Fruit fly (Drosophila melanogaster): Measurements from ENCODE around the gene prd1.
A peak's percentile ranks its signal among the peaks of the same experiment; 100 is the strongest.

The prd1 gene

dm6 chr3R:11763494-11764278 lies 23.1 kb downstream of the prd1 start:
- no peak for TF ChIP-seq CG5204 (GFP tag; optimal IDR thresholded peaks at IDR 0.05)
- peak; percentile 70 for TF ChIP-seq tj (GFP tag; optimal IDR thresholded peaks at IDR 0.05)

dm6 chr3R:11762500-11762899 lies 24.3 kb downstream of the prd1 start:
- peak; percentile 20 for TF ChIP-seq cic (GFP tag; optimal IDR thresholded peaks at IDR 0.05)
- no peak for TF ChIP-seq Mnt (GFP tag; optimal IDR thresholded peaks at IDR 0.05)
- peak; percentile 72 for TF ChIP-seq kay (GFP tag; ENCODE audit: borderline replicate concordance)
- TF ChIP-seq CG12768 (GFP tag; optimal IDR thresholded peaks at IDR 0.05), result peak; percentile 83
- peak; percentile 8 for TF ChIP-seq ovo (GFP tag; optimal IDR thresholded peaks at IDR 0.05)
- TF ChIP-seq CG33017 (tag; optimal IDR thresholded peaks at IDR 0.05), result no peak
- TF ChIP-seq Clk (GFP tag; optimal IDR thresholded peaks at IDR 0.05), result peak; percentile 57

- TF ChIP-seq CG12768 (GFP tag; optimal IDR thresholded peaks at IDR 0.05) (no peak), bab1 (GFP tag; optimal IDR thresholded peaks at IDR 0.05) (no peak), kay (GFP tag; ENCODE audit: borderline replicate concordance) (peak; percentile 98), Clk (GFP tag; optimal IDR thresholded peaks at IDR 0.05) (no peak), tj (GFP tag; optimal IDR thresholded peaks at IDR 0.05) (peak; percentile 72), CG7101 (tag; optimal IDR thresholded peaks at IDR 0.05) (no peak), cic (GFP tag; optimal IDR thresholded peaks at IDR 0.05) (no peak)
Measured at dm6 chr3R:11761718-11762117, 25.1 kb downstream of the prd1 start.

dm6 chr3R:11760669-11761387 lies 26.0 kb downstream of the prd1 start:
- peak; percentile 100 for TF ChIP-seq CG1620 (GFP tag; optimal IDR thresholded peaks at IDR 0.05)
- peak; percentile 99 for TF ChIP-seq Mnt (GFP tag; optimal IDR thresholded peaks at IDR 0.05)
- TF ChIP-seq cic (GFP tag; optimal IDR thresholded peaks at IDR 0.05), result peak; percentile 97
- peak; percentile 99 for TF ChIP-seq CG14711 (tag; optimal IDR thresholded peaks at IDR 0.05)
- peak; percentile 100 for TF ChIP-seq CG7101 (tag; optimal IDR thresholded peaks at IDR 0.05)
- TF ChIP-seq tj (GFP tag; optimal IDR thresholded peaks at IDR 0.05), result peak; percentile 97
- peak; percentile 100 for TF ChIP-seq CG12768 (GFP tag; optimal IDR thresholded peaks at IDR 0.05)
- peak; percentile 97 for TF ChIP-seq pad (GFP tag; optimal IDR thresholded peaks at IDR 0.05)
- peak; percentile 100 for TF ChIP-seq Crg-1 (GFP tag; optimal IDR thresholded peaks at IDR 0.05)
- peak; percentile 100 for TF ChIP-seq CG5204 (GFP tag; optimal IDR thresholded peaks at IDR 0.05)
- peak; percentile 100 for TF ChIP-seq toe (GFP tag; optimal IDR thresholded peaks at IDR 0.05)
- peak; percentile 96 for TF ChIP-seq ovo (GFP tag; optimal IDR thresholded peaks at IDR 0.05)
- TF ChIP-seq CG7045 (GFP tag; optimal IDR thresholded peaks at IDR 0.05), result peak; percentile 100
- peak; percentile 100 for TF ChIP-seq CG33017 (tag; optimal IDR thresholded peaks at IDR 0.05)
- TF ChIP-seq cnc (optimal IDR thresholded peaks at IDR 0.05), result no peak
- TF ChIP-seq Hr96 (GFP tag; optimal IDR thresholded peaks at IDR 0.05), result peak; percentile 100
- TF ChIP-seq bab1 (GFP tag; optimal IDR thresholded peaks at IDR 0.05), result peak; percentile 99
- peak; percentile 100 for TF ChIP-seq CG11617 (GFP tag; optimal IDR thresholded peaks at IDR 0.05)
- TF ChIP-seq Clk (GFP tag; optimal IDR thresholded peaks at IDR 0.05), result peak; percentile 100
- peak; percentile 99 for TF ChIP-seq kay (GFP tag; ENCODE audit: borderline replicate concordance)

- TF ChIP-seq pad (GFP tag; optimal IDR thresholded peaks at IDR 0.05) (no peak), CG7045 (GFP tag; optimal IDR thresholded peaks at IDR 0.05) (no peak), Hr96 (GFP tag; optimal IDR thresholded peaks at IDR 0.05) (no peak), CG33017 (tag; optimal IDR thresholded peaks at IDR 0.05) (no peak), tj (GFP tag; optimal IDR thresholded peaks at IDR 0.05) (no peak), CG1620 (GFP tag; optimal IDR thresholded peaks at IDR 0.05) (no peak), Crg-1 (GFP tag; optimal IDR thresholded peaks at IDR 0.05) (no peak), toe (GFP tag; optimal IDR thresholded peaks at IDR 0.05) (no peak), kay (GFP tag; ENCODE audit: borderline replicate concordance) (no peak), Clk (GFP tag; optimal IDR thresholded peaks at IDR 0.05) (no peak), cic (GFP tag; optimal IDR thresholded peaks at IDR 0.05) (no peak), CG11617 (GFP tag; optimal IDR thresholded peaks at IDR 0.05) (no peak)
Measured at dm6 chr3R:11759971-11760370, 26.8 kb downstream of the prd1 start.

- peak; percentile 94 for TF ChIP-seq pad (GFP tag; optimal IDR thresholded peaks at IDR 0.05)
- peak; percentile 31 for TF ChIP-seq cic (GFP tag; optimal IDR thresholded peaks at IDR 0.05)
- TF ChIP-seq ovo (GFP tag; optimal IDR thresholded peaks at IDR 0.05), result peak; percentile 32
- TF ChIP-seq Mnt (GFP tag; optimal IDR thresholded peaks at IDR 0.05), result peak; percentile 36
- TF ChIP-seq Crg-1 (GFP tag; optimal IDR thresholded peaks at IDR 0.05), result no peak
- peak; percentile 96 for TF ChIP-seq kay (GFP tag; ENCODE audit: borderline replicate concordance)
- TF ChIP-seq CG1620 (GFP tag; optimal IDR thresholded peaks at IDR 0.05), result peak; percentile 35
- no peak for TF ChIP-seq CG5204 (GFP tag; optimal IDR thresholded peaks at IDR 0.05)
Measured at dm6 chr3R:11759185-11759731, 27.6 kb downstream of the prd1 start.
